Worm (Caenorhabditis elegans): ENCODE results near the gene flp-20.

- TF ChIP-seq F13H6.1 (tag; optimal IDR thresholded peaks at IDR 0.05) (no peak), skn-1 (tag; optimal IDR thresholded peaks at IDR 0.05) (no peak), crh-2 (tag; optimal IDR thresholded peaks at IDR 0.05) (no peak), nhr-10 (tag; optimal IDR thresholded peaks at IDR 0.05) (no peak), nhr-21 (tag; optimal IDR thresholded peaks at IDR 0.05) (no peak), ama-1 (optimal IDR thresholded peaks at IDR 0.05) (no peak), nhr-77 (tag; optimal IDR thresholded peaks at IDR 0.05) (no peak), unc-39 (tag; optimal IDR thresholded peaks at IDR 0.05) (no peak), elt-1 (tag; optimal IDR thresholded peaks at IDR 0.05) (no peak), nhr-6 (tag; optimal IDR thresholded peaks at IDR 0.05) (no peak), mdl-1 (tag; optimal IDR thresholded peaks at IDR 0.05) (no peak), aly-2 (tag; optimal IDR thresholded peaks at IDR 0.05) (no peak), ceh-82 (tag; optimal IDR thresholded peaks at IDR 0.05) (no peak), lsy-2 (tag; optimal IDR thresholded peaks at IDR 0.05) (no peak)
Observed at ce11 chrX:9388686-9389085, 39.0 kb upstream of the flp-20 start.

Measured in whole organism, L2 larva.